Worm (Caenorhabditis elegans) whole organism, early embryonic: ENCODE data around the gene dtmk-1.

Source experiments
- B0310.2 ChIP-seq: sonication (generic microtip); optimal IDR thresholded peaks from 2 replicates; lab custom pipeline; 2016; ENCODE audit warnings: mild to moderate bottlenecking, missing genetic modification characterization, missing compliant biosample characterization
- ama-1 ChIP-seq: fragments of 150-350 bp; optimal IDR thresholded peaks from 2 replicates; lab custom pipeline; 2014
- flt-1 ChIP-seq: fragments of 200-800 bp; sonication (Bioruptor generic); IDR thresholded peaks from 2 replicates; pipeline ENCODE4 v1.3.6; 2022; ENCODE audit warnings: missing genetic modification characterization, missing compliant biosample characterization
- hmg-4 ChIP-seq: fragments of 200-800 bp; sonication (Bioruptor generic); optimal IDR thresholded peaks from 2 replicates; lab custom pipeline; 2018; ENCODE audit warnings: mild to moderate bottlenecking, missing genetic modification characterization, missing compliant biosample characterization
- pes-1 ChIP-seq: fragments of 200-800 bp; sonication (Bioruptor generic); IDR thresholded peaks from 2 replicates; pipeline ENCODE4 v1.3.6; 2022; ENCODE audit warnings: missing genetic modification reagents, missing genetic modification characterization, missing compliant biosample characterization
- tbx-37 ChIP-seq: fragments of 200-800 bp; sonication (Bioruptor generic); conservative IDR thresholded peaks from 2 replicates; pipeline ENCODE4 v1.3.6; 2022; ENCODE audit warnings: missing genetic modification reagents, missing genetic modification characterization, missing compliant biosample characterization

- TF ChIP-seq B0310.2, result no peak
- TF ChIP-seq ama-1 (lab: Kevin White, UChicago), result no peak
- TF ChIP-seq hmg-4 (GFP tag; lab: Kevin White, UChicago), result no peak
- no peak for TF ChIP-seq pes-1 (GFP tag; lab: Robert Waterston, UW)
- TF ChIP-seq flt-1 (GFP tag; lab: Robert Waterston, UW), result no peak
- TF ChIP-seq tbx-37 (GFP tag; lab: Robert Waterston, UW), result no peak
Measured at ce11 chrII:9914999-9915398, 51.9 kb downstream of the dtmk-1 start, which contains the start of gene F26C11.3.
